Worm (Caenorhabditis elegans) whole organism, L4/young adult: ENCODE data around the gene zmp-1.

Experiments used
- dao-5 ChIP-seq: sonication (generic microtip); optimal IDR thresholded peaks from 2 replicates; lab custom pipeline; 2016; ENCODE audit warnings: missing genotype, missing genetic modification characterization, moderate library complexity, missing compliant biosample characterization
- him-1 ChIP-seq: sonication (generic microtip); optimal IDR thresholded peaks from 2 replicates; lab custom pipeline; 2016; ENCODE audit warnings: missing genotype, missing genetic modification reagents, missing genetic modification characterization, missing compliant biosample characterization

- no peak for TF ChIP-seq him-1 (tag; lab: Kevin White, UChicago)
- TF ChIP-seq dao-5 (tag; lab: Kevin White, UChicago): no peak
Measured at ce11 chrIII:5949817-5950216, 17.1 kb upstream of the zmp-1 start.
